Fruit fly (Drosophila melanogaster) whole organism, embryonic: ENCODE measurements around the gene crc.

ENCODE experiments used
- ATbp ChIP-seq: fragments of 200-800 bp; sonication (Bioruptor generic); optimal IDR thresholded peaks from 2 replicates; lab custom pipeline; 2017; ENCODE audit warnings: missing biosample characterization, mild to moderate bottlenecking, missing genetic modification characterization, missing genetic modification reagents
- CG10321 ChIP-seq: fragments of 200-800 bp; sonication (Bioruptor generic); IDR thresholded peaks from 2 replicates; pipeline ENCODE4 v1.3.6; 2022; ENCODE audit warnings: missing biosample characterization, missing genetic modification characterization
- CG10431 ChIP-seq: fragments of 200-800 bp; sonication (Bioruptor generic); optimal IDR thresholded peaks from 3 replicates; lab custom pipeline; 2018; ENCODE audit warnings: missing biosample characterization, mild to moderate bottlenecking, missing genetic modification characterization
- CG12236 ChIP-seq: fragments of 200-800 bp; sonication (Bioruptor generic); optimal IDR thresholded peaks from 2 replicates; lab custom pipeline; 2016; ENCODE audit warnings: missing biosample characterization, missing genetic modification characterization
- CG12391 ChIP-seq: fragments of 200-800 bp; sonication (Bioruptor generic); optimal IDR thresholded peaks from 3 replicates; lab custom pipeline; 2018; ENCODE audit warnings: missing biosample characterization, mild to moderate bottlenecking, missing genetic modification characterization, moderate library complexity
- CG12769 ChIP-seq: fragments of 200-800 bp; sonication (Bioruptor generic); optimal IDR thresholded peaks from 2 replicates; lab custom pipeline; 2019; ENCODE audit warnings: missing biosample characterization, mild to moderate bottlenecking, missing genetic modification characterization, moderate library complexity
- CG14965 ChIP-seq: fragments of 200-800 bp; sonication (Bioruptor generic); optimal IDR thresholded peaks from 2 replicates; lab custom pipeline; 2016; ENCODE audit warnings: missing biosample characterization, missing genetic modification characterization, borderline replicate concordance
- CG17359 ChIP-seq: fragments of 200-800 bp; sonication (Bioruptor generic); optimal IDR thresholded peaks from 3 replicates; lab custom pipeline; 2018; ENCODE audit warnings: missing biosample characterization, mild to moderate bottlenecking, missing genetic modification characterization, moderate library complexity
- CG17612 ChIP-seq: fragments of 200-800 bp; sonication (Bioruptor generic); IDR thresholded peaks from 2 replicates; pipeline ENCODE4 v1.3.6; 2022; ENCODE audit warnings: missing biosample characterization, missing genetic modification characterization
- CG2129 ChIP-seq: fragments of 200-800 bp; sonication (Bioruptor generic); IDR thresholded peaks from 2 replicates; pipeline ENCODE4 v1.3.6; 2022; ENCODE audit warnings: missing biosample characterization, missing genetic modification characterization; ENCODE audit not compliant: partially characterized antibody
- CG31224 ChIP-seq: fragments of 200-800 bp; sonication (Bioruptor generic); IDR thresholded peaks from 2 replicates; pipeline ENCODE4 v1.3.6; 2022; ENCODE audit warnings: missing biosample characterization, missing genetic modification characterization
- CG3163 ChIP-seq: fragments of 200-800 bp; sonication (Bioruptor generic); optimal IDR thresholded peaks from 3 replicates; lab custom pipeline; 2016; ENCODE audit warnings: missing biosample characterization, missing genetic modification characterization
- CG32532 ChIP-seq: fragments of 200-800 bp; sonication (Bioruptor generic); IDR thresholded peaks from 2 replicates; pipeline ENCODE4 v1.3.6; 2022; ENCODE audit warnings: missing biosample characterization, missing genetic modification characterization
- CG8089 ChIP-seq: fragments of 200-800 bp; sonication (Bioruptor generic); optimal IDR thresholded peaks from 3 replicates; lab custom pipeline; 2016; ENCODE audit warnings: missing biosample characterization, missing genetic modification characterization
- CG8478 ChIP-seq: fragments of >200 bp; optimal IDR thresholded peaks from 2 replicates; lab custom pipeline; 2018
- CG9215 ChIP-seq: fragments of 200-800 bp; sonication (Bioruptor generic); IDR thresholded peaks from 2 replicates; pipeline ENCODE4 v1.3.6; 2022; ENCODE audit warnings: missing biosample characterization, missing genetic modification characterization
- CG9727 ChIP-seq: fragments of 200-800 bp; sonication (Bioruptor generic); optimal IDR thresholded peaks from 3 replicates; lab custom pipeline; 2017; ENCODE audit warnings: missing biosample characterization, mild to moderate bottlenecking, missing genetic modification characterization
- D ChIP-seq, 2 experiments: fragments of 200-800 bp in 1 of 2; fragments of >200 bp in 1 of 2; sonication (Bioruptor generic) in 1 of 2; optimal IDR thresholded peaks; 2 replicates in 1 of 2; 3 replicates in 1 of 2; lab custom pipeline; 2017; ENCODE audit warnings: mild to moderate bottlenecking in 1 of 2, missing biosample characterization in 1 of 2, missing genetic modification characterization in 1 of 2, missing genetic modification reagents in 1 of 2
- E2f1 ChIP-seq: fragments of 200-800 bp; sonication (Bioruptor generic); IDR thresholded peaks from 2 replicates; pipeline ENCODE4 v1.3.6; 2022; ENCODE audit warnings: missing biosample characterization, missing genetic modification characterization
- HHEX ChIP-seq: fragments of 200-800 bp; sonication (Bioruptor generic); optimal IDR thresholded peaks from 3 replicates; lab custom pipeline; 2017; ENCODE audit warnings: missing biosample characterization, mild to moderate bottlenecking, missing genetic modification characterization, missing genetic modification reagents
- Hr51 ChIP-seq, 2 experiments: fragments of 200-800 bp; sonication (Bioruptor generic); optimal IDR thresholded peaks; 2 replicates in 1 of 2; 3 replicates in 1 of 2; lab custom pipeline; 2016 to 2018; ENCODE audit warnings: missing biosample characterization in 2 of 2, missing genetic modification characterization in 2 of 2, mild to moderate bottlenecking in 1 of 2, moderate library complexity in 1 of 2
- Meics ChIP-seq: fragments of 200-800 bp; sonication (Bioruptor generic); optimal IDR thresholded peaks from 2 replicates; lab custom pipeline; 2017; ENCODE audit warnings: missing biosample characterization, mild to moderate bottlenecking, missing genetic modification characterization
- NC2β ChIP-seq: fragments of 200-800 bp; sonication (Bioruptor generic); optimal IDR thresholded peaks from 2 replicates; lab custom pipeline; 2016; ENCODE audit warnings: missing biosample characterization, missing genetic modification characterization
- Optix ChIP-seq: fragments of 200-800 bp; sonication (Bioruptor generic); IDR thresholded peaks from 3 replicates; pipeline ENCODE4 v1.3.6; 2022; ENCODE audit warnings: missing biosample characterization, missing genetic modification characterization
- Side ChIP-seq: fragments of 200-800 bp; sonication (Bioruptor generic); optimal IDR thresholded peaks from 2 replicates; lab custom pipeline; 2016; ENCODE audit warnings: missing biosample characterization, missing genetic modification characterization
- Sry-β ChIP-seq: fragments of 200-800 bp; sonication (Bioruptor generic); optimal IDR thresholded peaks from 2 replicates; lab custom pipeline; 2018; ENCODE audit warnings: missing biosample characterization, mild to moderate bottlenecking, missing genetic modification characterization, moderate library complexity
- Sry-δ ChIP-seq: fragments of 200-800 bp; sonication (Bioruptor generic); optimal IDR thresholded peaks from 2 replicates; lab custom pipeline; 2016; ENCODE audit warnings: missing biosample characterization, missing genetic modification characterization
- Xbp1 ChIP-seq: fragments of 200-800 bp; sonication (Bioruptor generic); optimal IDR thresholded peaks from 3 replicates; lab custom pipeline; 2016; ENCODE audit warnings: missing biosample characterization, mild to moderate bottlenecking, missing genetic modification characterization
- aop ChIP-seq: fragments of 200-800 bp; sonication (Bioruptor generic); IDR thresholded peaks from 2 replicates; pipeline ENCODE4 v1.3.6; 2022; ENCODE audit warnings: missing biosample characterization, missing genetic modification characterization
- btn ChIP-seq: fragments of 200-800 bp; sonication (Bioruptor generic); optimal IDR thresholded peaks from 2 replicates; lab custom pipeline; 2016; ENCODE audit warnings: missing biosample characterization, missing genetic modification characterization
- ci ChIP-seq: fragments of 200-800 bp; sonication (Bioruptor generic); IDR thresholded peaks from 3 replicates; pipeline ENCODE4 v1.3.6; 2022; ENCODE audit warnings: missing biosample characterization, missing genetic modification characterization
- crc ChIP-seq: fragments of 200-800 bp; sonication (Bioruptor generic); optimal IDR thresholded peaks from 2 replicates; lab custom pipeline; 2016; ENCODE audit warnings: missing biosample characterization, missing genetic modification characterization
- dmrt11E ChIP-seq: fragments of 200-800 bp; sonication (Bioruptor generic); optimal IDR thresholded peaks from 3 replicates; lab custom pipeline; 2018; ENCODE audit warnings: missing biosample characterization, mild to moderate bottlenecking, missing genetic modification characterization, moderate library complexity
- dysf ChIP-seq: fragments of 200-800 bp; sonication (Bioruptor generic); IDR thresholded peaks from 3 replicates; pipeline ENCODE4 v1.3.6; 2022; ENCODE audit warnings: missing biosample characterization, missing genetic modification characterization
- ems ChIP-seq: fragments of 200-800 bp; sonication (Bioruptor generic); optimal IDR thresholded peaks from 3 replicates; lab custom pipeline; 2016; ENCODE audit warnings: missing biosample characterization, missing genetic modification characterization
- eve ChIP-seq, 2 experiments: fragments of >200 bp; optimal IDR thresholded peaks; 2 replicates each; lab custom pipeline; 2017; ENCODE audit warnings: missing biosample characterization in 2 of 2, missing genetic modification characterization in 2 of 2
- fd3F ChIP-seq: fragments of 200-800 bp; sonication (Bioruptor generic); optimal IDR thresholded peaks from 2 replicates; lab custom pipeline; 2018; ENCODE audit warnings: missing biosample characterization, mild to moderate bottlenecking, missing genetic modification characterization, moderate library complexity
- fu2 ChIP-seq: fragments of 200-800 bp; sonication (Bioruptor generic); optimal IDR thresholded peaks from 2 replicates; lab custom pipeline; 2016; ENCODE audit warnings: missing biosample characterization, missing genetic modification characterization
- ham ChIP-seq: fragments of 200-800 bp; sonication (Bioruptor generic); IDR thresholded peaks from 2 replicates; pipeline ENCODE4 v1.3.6; 2022; ENCODE audit warnings: missing biosample characterization, missing genetic modification characterization
- insv ChIP-seq, 2 experiments: fragments of 200-800 bp; sonication (Bioruptor generic); optimal IDR thresholded peaks; 3 replicates each; lab custom pipeline; 2016 to 2018; ENCODE audit warnings: missing biosample characterization in 2 of 2, missing genetic modification characterization in 2 of 2
- jumu ChIP-seq: fragments of 200-800 bp; sonication (Bioruptor generic); optimal IDR thresholded peaks from 3 replicates; lab custom pipeline; 2016; ENCODE audit warnings: missing biosample characterization, missing genetic modification characterization
- kah ChIP-seq: fragments of 200-800 bp; sonication (Bioruptor generic); optimal IDR thresholded peaks from 2 replicates; lab custom pipeline; 2018; ENCODE audit warnings: missing biosample characterization, mild to moderate bottlenecking, missing genetic modification characterization
- lmd ChIP-seq: fragments of 200-800 bp; sonication (Bioruptor generic); IDR thresholded peaks from 2 replicates; pipeline ENCODE4 v1.3.6; 2022; ENCODE audit warnings: missing biosample characterization, missing genetic modification characterization
- maf-S ChIP-seq: fragments of 200-800 bp; sonication (Bioruptor generic); optimal IDR thresholded peaks from 2 replicates; lab custom pipeline; 2016; ENCODE audit warnings: missing biosample characterization, missing genetic modification characterization
- prd ChIP-seq, 3 experiments: fragments of >200 bp in 2 of 3; fragments of 200-800 bp in 1 of 3; sonication (Bioruptor generic) in 1 of 3; optimal IDR thresholded peaks in 2 of 3; IDR thresholded peaks in 1 of 3; 2 replicates in 2 of 3; 3 replicates in 1 of 3; pipeline versions ENCODE4 v1.3.6 to Lab custom; 2017 to 2022; ENCODE audit warnings: missing biosample characterization in 1 of 3, missing genetic modification characterization in 1 of 3
- row ChIP-seq: fragments of 200-800 bp; sonication (Bioruptor generic); IDR thresholded peaks from 3 replicates; pipeline ENCODE4 v1.3.6; 2022; ENCODE audit warnings: missing biosample characterization, missing genetic modification characterization
- slbo ChIP-seq: fragments of 200-800 bp; sonication (Bioruptor generic); IDR thresholded peaks from 2 replicates; pipeline ENCODE4 v1.3.6; 2022; ENCODE audit warnings: missing biosample characterization, missing genetic modification characterization
- tap ChIP-seq: fragments of 200-800 bp; optimal IDR thresholded peaks from 3 replicates; lab custom pipeline; 2019; ENCODE audit warnings: missing biosample characterization, mild to moderate bottlenecking, missing genetic modification characterization, moderate library complexity
- trh ChIP-seq: fragments of 200-800 bp; sonication (Bioruptor generic); optimal IDR thresholded peaks from 2 replicates; lab custom pipeline; 2016; ENCODE audit warnings: missing biosample characterization, missing genetic modification characterization
- twi ChIP-seq: fragments of 200-800 bp; optimal IDR thresholded peaks from 2 replicates; lab custom pipeline; 2019; ENCODE audit warnings: missing biosample characterization, mild to moderate bottlenecking, missing genetic modification characterization, moderate library complexity
- tx ChIP-seq: fragments of 200-800 bp; sonication (Bioruptor generic); optimal IDR thresholded peaks from 2 replicates; lab custom pipeline; 2016; ENCODE audit warnings: missing biosample characterization, missing genetic modification characterization
- zfh2 ChIP-seq: fragments of 200-800 bp; sonication (Bioruptor generic); optimal IDR thresholded peaks from 2 replicates; lab custom pipeline; 2016; ENCODE audit warnings: missing biosample characterization, missing genetic modification characterization

Gene crc

dm6 chr2L:21330823-21331222 lies 20.2 kb downstream of the crc start (continued):
- TF ChIP-seq prd (optimal IDR thresholded peaks at IDR 0.05; lab: Kevin White, UChicago), result no peak
- no peak for TF ChIP-seq prd (GFP tag; IDR thresholded peaks at IDR 0.05; lab: Robert Waterston, UW)
- TF ChIP-seq CG10321, result no peak
- peak; percentile 9 for TF ChIP-seq jumu
- peak; percentile 9 for TF ChIP-seq Xbp1 (GFP tag; lab: Kevin White, UChicago)
- no peak for TF ChIP-seq CG9727 (GFP tag; lab: Kevin White, UChicago)
- TF ChIP-seq CG17612 (GFP tag; lab: Robert Waterston, UW), result no peak
- no peak for TF ChIP-seq zfh2 (GFP tag; lab: Kevin White, UChicago)
- TF ChIP-seq Meics, result no peak
- peak; percentile 69; the same call in 1 of the 3 replicates for TF ChIP-seq ci (GFP tag; lab: Robert Waterston, UW)
- no peak for TF ChIP-seq D (optimal IDR thresholded peaks at IDR 0.05; lab: Kevin White, UChicago)
- TF ChIP-seq D (GFP tag; optimal IDR thresholded peaks at IDR 0.05; lab: Kevin White, UChicago), result no peak
- TF ChIP-seq CG10431, result no peak
- TF ChIP-seq CG17359 (tag; lab: Kevin White, UChicago), result no peak
- no peak for TF ChIP-seq CG8089
- no peak for TF ChIP-seq CG14965 (GFP tag; lab: Kevin White, UChicago)
- TF ChIP-seq row (GFP tag; lab: Robert Waterston, UW), result peak; percentile 69
- TF ChIP-seq CG12391 (tag; lab: Kevin White, UChicago), result no peak
- no peak for TF ChIP-seq crc (GFP tag; lab: Kevin White, UChicago)
- no peak for TF ChIP-seq Optix (GFP tag; lab: Robert Waterston, UW)
- TF ChIP-seq slbo (GFP tag; lab: Robert Waterston, UW), result no peak
- TF ChIP-seq CG2129 (GFP tag; lab: Robert Waterston, UW), result no peak
- TF ChIP-seq dmrt11E (tag; lab: Kevin White, UChicago), result no peak
- TF ChIP-seq CG32532 (GFP tag; lab: Robert Waterston, UW), result no peak
- TF ChIP-seq btn (GFP tag; lab: Kevin White, UChicago), result no peak
- TF ChIP-seq E2f1 (GFP tag; lab: Robert Waterston, UW), result no peak
- no peak for TF ChIP-seq CG8478 (lab: Kevin White, UChicago)
- peak; percentile 84 for TF ChIP-seq twi (tag; lab: Kevin White, UChicago)
- TF ChIP-seq insv (GFP tag; optimal IDR thresholded peaks at IDR 0.05; lab: Kevin White, UChicago), result no peak
- TF ChIP-seq CG9215 (GFP tag; lab: Robert Waterston, UW), result no peak
- no peak for TF ChIP-seq CG31224 (GFP tag; lab: Robert Waterston, UW)
- no peak for TF ChIP-seq tap (tag; lab: Kevin White, UChicago)
- TF ChIP-seq trh (GFP tag; lab: Kevin White, UChicago), result no peak
- no peak for TF ChIP-seq ham (GFP tag; lab: Robert Waterston, UW)
- TF ChIP-seq Sry-δ (GFP tag; lab: Kevin White, UChicago), result no peak
- no peak for TF ChIP-seq CG3163 (GFP tag; lab: Kevin White, UChicago)
- peak; percentile 28; the same call in 1 of the 3 replicates for TF ChIP-seq dysf (GFP tag; lab: Robert Waterston, UW)
- TF ChIP-seq Hr51 (GFP tag; optimal IDR thresholded peaks at IDR 0.05; lab: Kevin White, UChicago), result no peak
- no peak for TF ChIP-seq aop (GFP tag; lab: Robert Waterston, UW)
- no peak for TF ChIP-seq HHEX
- no peak for TF ChIP-seq Sry-β (GFP tag; lab: Kevin White, UChicago)
- peak; percentile 25 for TF ChIP-seq ATbp (GFP tag; lab: Kevin White, UChicago)
- TF ChIP-seq lmd (GFP tag; lab: Robert Waterston, UW), result no peak
- no peak for TF ChIP-seq eve (GFP tag; optimal IDR thresholded peaks at IDR 0.05; lab: Kevin White, UChicago)
- no peak for TF ChIP-seq fd3F
- no peak for TF ChIP-seq NC2β
- TF ChIP-seq CG12769 (tag; lab: Kevin White, UChicago), result no peak
- TF ChIP-seq ems (GFP tag; lab: Kevin White, UChicago), result no peak
- TF ChIP-seq maf-S (GFP tag; lab: Kevin White, UChicago), result no peak
- no peak for TF ChIP-seq CG12236 (GFP tag; lab: Kevin White, UChicago)
- TF ChIP-seq Side (GFP tag; lab: Kevin White, UChicago), result no peak
- TF ChIP-seq kah (GFP tag; lab: Kevin White, UChicago), result no peak
- TF ChIP-seq tx, result no peak
- no peak for TF ChIP-seq fu2 (GFP tag; lab: Kevin White, UChicago)
